Worm (Caenorhabditis elegans) whole organism, early embryonic: ENCODE measurements around the gene F35C5.12.

Experiments used
- ama-1 ChIP-seq: fragments of 150-350 bp; optimal IDR thresholded peaks from 2 replicates; lab custom pipeline; 2014
- ceh-13 ChIP-seq: fragments of 200-800 bp; sonication (Bioruptor generic); optimal IDR thresholded peaks from 2 replicates; lab custom pipeline; 2018; ENCODE audit warnings: mild to moderate bottlenecking, missing genetic modification characterization, missing compliant biosample characterization
- ceh-36 ChIP-seq: sonication (generic microtip); optimal IDR thresholded peaks from 2 replicates; lab custom pipeline; 2016; ENCODE audit warnings: missing genetic modification characterization, inconsistent platforms, missing compliant biosample characterization
- hmbx-1 ChIP-seq: sonication (generic microtip); optimal IDR thresholded peaks from 2 replicates; lab custom pipeline; 2016; ENCODE audit warnings: mild to moderate bottlenecking, missing genetic modification characterization, missing compliant biosample characterization
- hmg-4 ChIP-seq: fragments of 200-800 bp; sonication (Bioruptor generic); optimal IDR thresholded peaks from 2 replicates; lab custom pipeline; 2018; ENCODE audit warnings: mild to moderate bottlenecking, missing genetic modification characterization, missing compliant biosample characterization
- pes-1 ChIP-seq: fragments of 200-800 bp; sonication (Bioruptor generic); IDR thresholded peaks from 2 replicates; pipeline ENCODE4 v1.3.6; 2022; ENCODE audit warnings: missing genetic modification reagents, missing genetic modification characterization, missing compliant biosample characterization
- tbx-37 ChIP-seq: fragments of 200-800 bp; sonication (Bioruptor generic); conservative IDR thresholded peaks from 2 replicates; pipeline ENCODE4 v1.3.6; 2022; ENCODE audit warnings: missing genetic modification reagents, missing genetic modification characterization, missing compliant biosample characterization
- tra-4 ChIP-seq: sonication (generic microtip); optimal IDR thresholded peaks from 2 replicates; lab custom pipeline; 2017; ENCODE audit warnings: missing genetic modification characterization, missing compliant biosample characterization

DNA sequence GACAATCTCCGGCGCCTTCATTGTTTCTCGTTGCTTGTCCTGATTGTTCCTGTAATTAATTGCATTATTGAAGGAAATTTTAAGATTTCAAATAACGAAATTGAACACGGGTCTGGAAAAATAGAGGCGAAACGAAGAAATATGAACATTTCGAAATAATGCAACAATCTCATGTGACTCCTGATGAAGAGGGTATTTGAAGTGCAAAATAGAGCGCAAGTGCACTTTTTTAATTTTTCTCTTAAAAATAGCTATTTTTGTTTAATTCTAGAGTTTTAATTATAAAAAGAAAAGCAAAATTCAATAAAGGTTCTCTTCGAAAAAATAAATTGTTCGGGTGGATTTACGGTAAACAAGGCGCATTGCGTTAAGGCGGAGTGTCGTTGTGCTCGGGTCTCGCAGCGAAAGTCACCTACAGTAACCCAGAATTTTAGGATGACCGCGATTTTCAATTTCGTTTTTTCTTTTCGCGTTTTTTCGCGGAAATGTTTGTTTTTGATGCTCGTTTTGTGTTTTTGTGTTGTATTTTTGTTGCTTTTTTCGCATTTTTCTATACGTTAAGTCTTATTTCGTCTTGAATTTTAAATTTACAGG lies 4.7 kb upstream of the F35C5.12 start, which contains the start of the genes F58G1.2 and wago-4:
- TF ChIP-seq pes-1 (GFP tag; lab: Robert Waterston, UW) (no peak), ama-1 (lab: Kevin White, UChicago) (no peak), hmg-4 (GFP tag; lab: Kevin White, UChicago) (no peak), ceh-36 (no peak), tbx-37 (no peak), ceh-13 (no peak), hmbx-1 (tag; lab: Kevin White, UChicago) (no peak), tra-4 (tag; lab: Kevin White, UChicago) (no peak)
